Worm (Caenorhabditis elegans) whole organism, mixed stage, embryonic: ENCODE results near the gene F55A11.4.
A peak's percentile ranks its signal among the peaks of the same experiment; 100 is the strongest.

Source experiments
- M03D4.4 ChIP-seq: sonication (generic microtip); optimal IDR thresholded peaks from 2 replicates; lab custom pipeline; 2017; ENCODE audit warnings: mild to moderate bottlenecking, missing genetic modification characterization, missing compliant biosample characterization
- bed-3 ChIP-seq: fragments of 200-800 bp; sonication (Bioruptor generic); optimal IDR thresholded peaks from 3 replicates; lab custom pipeline; 2018; ENCODE audit warnings: mild to moderate bottlenecking, missing genetic modification characterization, moderate library complexity, missing compliant biosample characterization
- ceh-39 ChIP-seq: fragments of 150-350 bp; optimal IDR thresholded peaks from 2 replicates; lab custom pipeline; 2014; ENCODE audit warnings: missing biosample characterization, missing genetic modification characterization
- ceh-43 ChIP-seq: fragments of 200-800 bp; sonication (Bioruptor generic); optimal IDR thresholded peaks from 2 replicates; lab custom pipeline; 2018; ENCODE audit warnings: mild to moderate bottlenecking, missing genetic modification characterization, moderate library complexity, missing compliant biosample characterization
- ceh-83 ChIP-seq: fragments of 200-800 bp; sonication (Bioruptor generic); optimal IDR thresholded peaks from 2 replicates; lab custom pipeline; 2018; ENCODE audit warnings: mild to moderate bottlenecking, missing genetic modification characterization, missing compliant biosample characterization
- ces-1 ChIP-seq: fragments of 150-350 bp; optimal IDR thresholded peaks from 2 replicates; lab custom pipeline; 2014; ENCODE audit warnings: missing biosample characterization, missing genetic modification reagents, missing genetic modification characterization
- cnd-1 ChIP-seq: fragments of 200-800 bp; sonication (Bioruptor generic); optimal IDR thresholded peaks from 2 replicates; lab custom pipeline; 2018; ENCODE audit warnings: mild to moderate bottlenecking, missing genetic modification characterization, missing compliant biosample characterization
- drap-1 ChIP-seq: fragments of 200-800 bp; sonication (Bioruptor generic); optimal IDR thresholded peaks from 3 replicates; lab custom pipeline; 2018; ENCODE audit warnings: mild to moderate bottlenecking, missing genetic modification characterization, missing compliant biosample characterization
- elt-1 ChIP-seq: sonication (generic microtip); optimal IDR thresholded peaks from 2 replicates; lab custom pipeline; 2017; ENCODE audit warnings: missing genetic modification characterization, mild to moderate bottlenecking, missing compliant biosample characterization, antibody characterized with exemption, moderate library complexity, borderline replicate concordance; ENCODE audit not compliant: insufficient read depth
- elt-3 ChIP-seq: fragments of 150-350 bp; optimal IDR thresholded peaks from 2 replicates; lab custom pipeline; 2014; ENCODE audit warnings: missing biosample characterization, missing genetic modification characterization
- ham-2 ChIP-seq: fragments of 200-800 bp; sonication (Bioruptor generic); optimal IDR thresholded peaks from 2 replicates; lab custom pipeline; 2018; ENCODE audit warnings: mild to moderate bottlenecking, missing genetic modification characterization, missing compliant biosample characterization
- hlh-1 ChIP-seq: fragments of 150-350 bp; optimal IDR thresholded peaks from 2 replicates; lab custom pipeline; 2014; ENCODE audit warnings: missing biosample characterization, missing genetic modification reagents, missing genetic modification characterization
- lin-13 ChIP-seq: fragments of 150-350 bp; optimal IDR thresholded peaks from 2 replicates; lab custom pipeline; 2014; ENCODE audit warnings: missing biosample characterization, missing genetic modification characterization
- lin-32 ChIP-seq: fragments of 200-800 bp; sonication (Bioruptor generic); optimal IDR thresholded peaks from 2 replicates; lab custom pipeline; 2018; ENCODE audit warnings: mild to moderate bottlenecking, missing genetic modification characterization, missing compliant biosample characterization
- lsy-2 ChIP-seq: fragments of 150-350 bp; optimal IDR thresholded peaks from 2 replicates; lab custom pipeline; 2014; ENCODE audit warnings: missing biosample characterization, missing genetic modification characterization
- mab-5 ChIP-seq: fragments of 150-350 bp; optimal IDR thresholded peaks from 2 replicates; lab custom pipeline; 2014; ENCODE audit warnings: missing biosample characterization, missing genetic modification characterization
- mls-2 ChIP-seq: sonication (generic microtip); optimal IDR thresholded peaks from 2 replicates; lab custom pipeline; 2016; ENCODE audit warnings: mild to moderate bottlenecking, missing genetic modification characterization, moderate library complexity, missing compliant biosample characterization
- nhr-12 ChIP-seq: fragments of 150-350 bp; optimal IDR thresholded peaks from 2 replicates; lab custom pipeline; 2014; ENCODE audit warnings: missing biosample characterization, missing genetic modification characterization
- nhr-2 ChIP-seq: fragments of 150-350 bp; optimal IDR thresholded peaks from 2 replicates; lab custom pipeline; 2014; ENCODE audit warnings: missing biosample characterization, missing genetic modification characterization
- nhr-237 ChIP-seq: fragments of 150-350 bp; optimal IDR thresholded peaks from 2 replicates; lab custom pipeline; 2014; ENCODE audit warnings: missing biosample characterization, missing genetic modification characterization
- nhr-28 ChIP-seq: fragments of 150-350 bp; optimal IDR thresholded peaks from 2 replicates; lab custom pipeline; 2014; ENCODE audit warnings: missing biosample characterization, missing genetic modification characterization
- nhr-76 ChIP-seq: sonication (generic microtip); optimal IDR thresholded peaks from 2 replicates; lab custom pipeline; 2017; ENCODE audit warnings: missing biosample characterization, missing genetic modification characterization
- pha-4 ChIP-seq: fragments of 150-350 bp; optimal IDR thresholded peaks from 2 replicates; lab custom pipeline; 2018; ENCODE audit warnings: missing biosample characterization, missing genetic modification reagents, missing genetic modification characterization
- sem-2 ChIP-seq: fragments of 200-800 bp; sonication (Bioruptor generic); optimal IDR thresholded peaks from 2 replicates; lab custom pipeline; 2018; ENCODE audit warnings: mild to moderate bottlenecking, missing genetic modification characterization, missing compliant biosample characterization
- snpc-4 ChIP-seq: fragments of 150-350 bp; optimal IDR thresholded peaks from 2 replicates; lab custom pipeline; 2014; ENCODE audit warnings: missing biosample characterization, missing genetic modification characterization
- sptf-1 ChIP-seq: sonication (generic microtip); optimal IDR thresholded peaks from 2 replicates; lab custom pipeline; 2017; ENCODE audit warnings: mild to moderate bottlenecking, missing genetic modification characterization, moderate library complexity, missing compliant biosample characterization
- unc-120 ChIP-seq: sonication (generic microtip); optimal IDR thresholded peaks from 2 replicates; lab custom pipeline; 2017; ENCODE audit warnings: missing genetic modification characterization, missing compliant biosample characterization; ENCODE audit not compliant: poor library complexity, severe bottlenecking
- unc-39 ChIP-seq: fragments of 150-350 bp; optimal IDR thresholded peaks from 2 replicates; lab custom pipeline; 2014; ENCODE audit warnings: missing biosample characterization, missing genetic modification characterization
- unc-62 ChIP-seq: fragments of 150-350 bp; optimal IDR thresholded peaks from 2 replicates; lab custom pipeline; 2014; ENCODE audit warnings: missing biosample characterization, missing genetic modification reagents, missing genetic modification characterization
- zip-8 ChIP-seq: fragments of 150-350 bp; optimal IDR thresholded peaks from 2 replicates; lab custom pipeline; 2014; ENCODE audit warnings: missing biosample characterization, missing genetic modification characterization
- ztf-11 ChIP-seq: fragments of 150-350 bp; optimal IDR thresholded peaks from 2 replicates; lab custom pipeline; 2014; ENCODE audit warnings: missing biosample characterization, missing genetic modification characterization

F55A11.4 gene

ce11 chrV:11770053-11770517 lies at the start of gene F55A11.4:
TSS of gene F55A11.4 (plus strand) at chrV:11770467.
- no peak for TF ChIP-seq bed-3 (GFP tag; lab: Kevin White, UChicago)
- TF ChIP-seq pha-4 (tag; lab: Kevin White, UChicago), result no peak
- no peak for TF ChIP-seq sem-2 (GFP tag; lab: Kevin White, UChicago)
- no peak for TF ChIP-seq lsy-2 (tag; lab: Kevin White, UChicago)
- TF ChIP-seq nhr-76 (tag; lab: Kevin White, UChicago), result no peak
- no peak for TF ChIP-seq sptf-1 (tag; lab: Kevin White, UChicago)
- TF ChIP-seq unc-120 (tag; lab: Kevin White, UChicago), result peak; percentile 25
- no peak for TF ChIP-seq ceh-43 (GFP tag; lab: Kevin White, UChicago)
- no peak for TF ChIP-seq nhr-12
- no peak for TF ChIP-seq lin-13 (tag; lab: Kevin White, UChicago)
- TF ChIP-seq ham-2 (GFP tag; lab: Kevin White, UChicago), result peak; percentile 34
- TF ChIP-seq zip-8 (tag; lab: Kevin White, UChicago), result no peak
- no peak for TF ChIP-seq ceh-83
- peak; percentile 19 for TF ChIP-seq drap-1
- no peak for TF ChIP-seq ceh-39 (tag; lab: Kevin White, UChicago)
- TF ChIP-seq nhr-237 (tag; lab: Kevin White, UChicago), result no peak
- no peak for TF ChIP-seq unc-62 (GFP tag; lab: Kevin White, UChicago)
- no peak for TF ChIP-seq mab-5 (tag; lab: Kevin White, UChicago)

DNA sequence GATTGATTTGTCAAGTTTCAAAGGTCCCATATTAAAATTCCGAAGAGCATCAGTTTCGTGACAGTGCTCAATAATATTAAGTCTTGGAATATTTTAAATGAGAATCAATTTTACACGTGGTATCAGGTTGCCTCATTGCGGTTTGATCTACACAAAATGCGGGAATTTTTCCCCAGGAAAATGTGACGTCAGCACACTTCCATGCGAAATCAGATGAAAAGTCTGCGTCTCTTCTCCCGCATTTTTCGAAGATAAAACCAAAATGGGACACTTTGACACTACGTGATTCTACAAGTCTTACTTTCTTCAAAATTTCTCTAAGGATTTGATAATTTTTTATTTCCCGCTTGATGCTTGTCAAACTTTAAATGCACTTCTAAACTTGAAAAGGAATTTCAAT lies 47.4 kb upstream of the F55A11.4 start:
- TF ChIP-seq elt-3 (no peak), nhr-237 (tag; lab: Kevin White, UChicago) (no peak), nhr-12 (no peak), mab-5 (tag; lab: Kevin White, UChicago) (no peak), ztf-11 (no peak), ces-1 (no peak), lin-32 (no peak), sptf-1 (tag; lab: Kevin White, UChicago) (no peak), cnd-1 (tag; lab: Kevin White, UChicago) (no peak), M03D4.4 (no peak)
- TF ChIP-seq, all 35 proteins: peak for 0

DNA sequence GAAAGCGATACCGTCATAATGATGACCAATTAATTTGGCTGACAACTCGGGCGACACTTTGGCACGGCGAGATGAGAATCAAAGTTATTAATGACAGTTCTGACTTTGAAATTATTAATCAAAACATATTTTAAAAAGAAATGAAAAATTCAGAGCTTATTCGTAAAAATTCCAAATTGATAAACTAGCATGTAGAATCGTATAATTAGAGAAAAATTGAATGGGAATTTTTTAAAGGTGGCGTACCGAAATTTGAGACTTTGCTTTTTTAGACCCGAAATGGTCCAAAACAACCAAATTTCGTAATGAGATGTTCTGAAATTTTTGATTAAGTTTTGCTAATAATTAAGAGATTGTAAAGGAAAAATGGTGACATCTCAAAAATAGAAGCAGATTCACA lies 44.3 kb upstream of the F55A11.4 start, which contains the start of gene daf-11:
TSS of gene daf-11 (minus strand) at position 101 of the 400 bp plus-strand sequence.
- TF ChIP-seq mab-5 (tag; lab: Kevin White, UChicago), result no peak
- TF ChIP-seq drap-1, result no peak
- no peak for TF ChIP-seq nhr-237 (tag; lab: Kevin White, UChicago)
- no peak for TF ChIP-seq ces-1
- TF ChIP-seq M03D4.4, result no peak
- no peak for TF ChIP-seq ceh-83
- TF ChIP-seq zip-8 (tag; lab: Kevin White, UChicago), result no peak
- TF ChIP-seq nhr-2 (tag; lab: Kevin White, UChicago), result no peak
- no peak for TF ChIP-seq lsy-2 (tag; lab: Kevin White, UChicago)
- TF ChIP-seq nhr-28 (tag; lab: Kevin White, UChicago), result no peak
- no peak for TF ChIP-seq elt-1
- TF ChIP-seq lin-32, result no peak
- TF ChIP-seq hlh-1 (tag; lab: Kevin White, UChicago), result no peak
- no peak for TF ChIP-seq ceh-39 (tag; lab: Kevin White, UChicago)
- no peak for TF ChIP-seq sem-2 (GFP tag; lab: Kevin White, UChicago)
- no peak for TF ChIP-seq cnd-1 (tag; lab: Kevin White, UChicago)

DNA sequence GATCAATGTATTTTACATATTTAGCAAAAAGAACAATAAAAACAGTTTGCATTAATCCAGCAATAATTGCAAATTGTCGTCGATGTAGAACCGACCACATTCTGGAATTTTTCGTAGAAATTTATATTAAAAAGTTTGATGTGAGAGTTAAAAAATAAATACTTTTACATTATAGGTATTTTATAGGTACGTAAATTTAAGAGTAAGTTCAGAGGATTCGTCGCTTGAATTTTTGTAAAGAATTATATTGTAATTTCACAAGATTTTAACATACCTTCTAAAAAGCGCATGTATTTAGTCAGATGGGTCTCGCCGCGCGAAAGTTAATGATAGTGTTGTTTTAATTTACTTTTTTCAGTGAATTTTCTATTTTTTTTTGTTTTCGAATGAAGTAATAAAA lies 40.2 kb upstream of the F55A11.4 start, which contains the start of gene rhr-2:
TSS of gene rhr-2 (minus strand) at position 101 of the 400 bp plus-strand sequence.
- TF ChIP-seq lin-13 (tag; lab: Kevin White, UChicago), result no peak
- no peak for TF ChIP-seq nhr-237 (tag; lab: Kevin White, UChicago)
- no peak for TF ChIP-seq ceh-83
- no peak for TF ChIP-seq unc-39
- no peak for TF ChIP-seq ham-2 (GFP tag; lab: Kevin White, UChicago)
- TF ChIP-seq drap-1, result no peak
- no peak for TF ChIP-seq unc-120 (tag; lab: Kevin White, UChicago)
- no peak for TF ChIP-seq bed-3 (GFP tag; lab: Kevin White, UChicago)
- TF ChIP-seq nhr-28 (tag; lab: Kevin White, UChicago), result no peak
- no peak for TF ChIP-seq unc-62 (GFP tag; lab: Kevin White, UChicago)
- no peak for TF ChIP-seq lin-32
- no peak for TF ChIP-seq nhr-2 (tag; lab: Kevin White, UChicago)
- no peak for TF ChIP-seq hlh-1 (tag; lab: Kevin White, UChicago)
- TF ChIP-seq lsy-2 (tag; lab: Kevin White, UChicago), result no peak
- no peak for TF ChIP-seq mls-2 (tag; lab: Kevin White, UChicago)
- no peak for TF ChIP-seq snpc-4 (tag; lab: Kevin White, UChicago)
- TF ChIP-seq ces-1, result no peak
- no peak for TF ChIP-seq nhr-76 (tag; lab: Kevin White, UChicago)
